Worm (Caenorhabditis elegans) whole organism, L1 larva: Measurements from ENCODE around the gene ddx-35.
A peak's percentile ranks its signal among the peaks of the same experiment; 100 is the strongest.

Experiments
- C04F5.9 ChIP-seq: sonication (generic microtip); optimal IDR thresholded peaks from 2 replicates; lab custom pipeline; 2016; ENCODE audit warnings: missing genetic modification characterization, missing compliant biosample characterization
- C16A3.4 ChIP-seq: fragments of 150-350 bp; optimal IDR thresholded peaks from 2 replicates; lab custom pipeline; 2014; ENCODE audit warnings: missing biosample characterization, missing genetic modification characterization
- F16B12.6 ChIP-seq: fragments of 150-350 bp; optimal IDR thresholded peaks from 2 replicates; lab custom pipeline; 2014; ENCODE audit warnings: missing biosample characterization, missing genetic modification characterization
- aly-2 ChIP-seq: fragments of 150-350 bp; optimal IDR thresholded peaks from 2 replicates; lab custom pipeline; 2014; ENCODE audit warnings: missing biosample characterization, missing genetic modification characterization
- blmp-1 ChIP-seq: fragments of 150-350 bp; optimal IDR thresholded peaks from 2 replicates; lab custom pipeline; 2014; ENCODE audit warnings: missing biosample characterization, missing genetic modification characterization
- ceh-8 ChIP-seq: fragments of 200-800 bp; sonication (Bioruptor generic); optimal IDR thresholded peaks from 2 replicates; lab custom pipeline; 2018; ENCODE audit warnings: mild to moderate bottlenecking, missing genetic modification characterization, moderate library complexity, missing compliant biosample characterization
- ceh-82 ChIP-seq, 3 experiments: fragments of 150-350 bp in 1 of 3; sonication (generic microtip) in 2 of 3; optimal IDR thresholded peaks; 2 replicates each; lab custom pipeline; 2014 to 2017; ENCODE audit warnings: missing biosample characterization in 3 of 3, missing genetic modification characterization in 3 of 3
- ceh-88 ChIP-seq: fragments of 200-800 bp; sonication (Bioruptor generic); IDR thresholded peaks from 2 replicates; pipeline ENCODE4 v1.3.6; 2022; ENCODE audit warnings: missing genetic modification characterization, missing compliant biosample characterization
- ceh-90 ChIP-seq: sonication (generic microtip); optimal IDR thresholded peaks from 2 replicates; lab custom pipeline; 2016; ENCODE audit warnings: missing genetic modification characterization, missing compliant biosample characterization
- dpl-1 ChIP-seq, 3 experiments: fragments of 150-350 bp in 2 of 3; sonication (generic microtip) in 1 of 3; optimal IDR thresholded peaks; 2 replicates each; lab custom pipeline; 2014 to 2017; ENCODE audit warnings: missing biosample characterization in 3 of 3, missing genetic modification characterization in 3 of 3, missing genetic modification reagents in 3 of 3
- dsc-1 ChIP-seq: sonication (generic microtip); optimal IDR thresholded peaks from 2 replicates; lab custom pipeline; 2016; ENCODE audit warnings: mild to moderate bottlenecking, missing genetic modification characterization, missing compliant biosample characterization
- efl-1 ChIP-seq, 4 experiments: fragments of 150-350 bp; optimal IDR thresholded peaks in 3 of 4; peaks in 1 of 4; 1 replicate in 1 of 4; 2 replicates in 3 of 4; lab custom pipeline; 2014; ENCODE audit warnings: missing biosample characterization in 2 of 4, missing genetic modification characterization in 2 of 4, missing genetic modification reagents in 2 of 4
- egl-13 ChIP-seq: sonication (generic microtip); optimal IDR thresholded peaks from 2 replicates; lab custom pipeline; 2016; ENCODE audit warnings: missing genotype, missing genetic modification reagents, missing genetic modification characterization, missing compliant biosample characterization
- elt-2 ChIP-seq: sonication (generic microtip); optimal IDR thresholded peaks from 2 replicates; lab custom pipeline; 2016; ENCODE audit warnings: missing genetic modification characterization, mild to moderate bottlenecking, inconsistent platforms, missing compliant biosample characterization, missing genetic modification reagents
- fkh-4 ChIP-seq: sonication (generic microtip); optimal IDR thresholded peaks from 2 replicates; lab custom pipeline; 2016; ENCODE audit warnings: missing compliant biosample characterization, missing genetic modification characterization, borderline replicate concordance
- fkh-8 ChIP-seq: sonication (generic microtip); optimal IDR thresholded peaks from 2 replicates; lab custom pipeline; 2016; ENCODE audit warnings: mild to moderate bottlenecking, missing genetic modification characterization, missing compliant biosample characterization
- grh-1 ChIP-seq: fragments of 200-800 bp; sonication (Bioruptor generic); IDR thresholded peaks from 2 replicates; pipeline ENCODE4 v1.3.6; 2022; ENCODE audit warnings: missing genetic modification reagents, missing genetic modification characterization, missing compliant biosample characterization
- irx-1 ChIP-seq: sonication (generic microtip); optimal IDR thresholded peaks from 2 replicates; lab custom pipeline; 2016; ENCODE audit warnings: missing genetic modification characterization, missing compliant biosample characterization
- isw-1 ChIP-seq: fragments of 200-800 bp; sonication (Bioruptor generic); IDR thresholded peaks from 2 replicates; pipeline ENCODE4 v1.3.6; 2022; ENCODE audit warnings: missing genetic modification characterization, missing compliant biosample characterization
- jun-1 ChIP-seq: fragments of 150-350 bp; optimal IDR thresholded peaks from 2 replicates; lab custom pipeline; 2014; ENCODE audit warnings: missing biosample characterization, missing genetic modification reagents, missing genetic modification characterization
- lin-13 ChIP-seq: fragments of 150-350 bp; optimal IDR thresholded peaks from 2 replicates; lab custom pipeline; 2014; ENCODE audit warnings: missing biosample characterization, missing genetic modification reagents, missing genetic modification characterization
- lin-14 ChIP-seq: fragments of 200-800 bp; sonication (Bioruptor generic); optimal IDR thresholded peaks from 2 replicates; lab custom pipeline; 2018; ENCODE audit warnings: mild to moderate bottlenecking, missing genetic modification characterization, moderate library complexity, missing compliant biosample characterization
- lin-15B ChIP-seq: fragments of 150-350 bp; sonication (generic microtip); optimal IDR thresholded peaks from 3 replicates; lab custom pipeline; 2014; ENCODE audit warnings: missing biosample characterization, missing genetic modification characterization
- lin-35 ChIP-seq, 2 experiments: fragments of 150-350 bp; optimal IDR thresholded peaks; 2 replicates each; lab custom pipeline; 2014; ENCODE audit warnings: missing biosample characterization in 2 of 2, missing genetic modification characterization in 2 of 2, missing genetic modification reagents in 2 of 2
- lsy-2 ChIP-seq, 2 experiments: fragments of 150-350 bp; optimal IDR thresholded peaks; 2 replicates each; lab custom pipeline; 2014; ENCODE audit warnings: missing biosample characterization in 2 of 2, missing genetic modification characterization in 2 of 2
- mep-1 ChIP-seq: fragments of 150-350 bp; optimal IDR thresholded peaks from 2 replicates; lab custom pipeline; 2014; ENCODE audit warnings: missing biosample characterization, missing genetic modification characterization
- nhr-11 ChIP-seq: fragments of 150-350 bp; optimal IDR thresholded peaks from 2 replicates; lab custom pipeline; 2014; ENCODE audit warnings: missing biosample characterization, missing genetic modification characterization
- nhr-76 ChIP-seq: sonication (generic microtip); optimal IDR thresholded peaks from 2 replicates; lab custom pipeline; 2017; ENCODE audit warnings: missing biosample characterization, missing genetic modification characterization
- nhr-84 ChIP-seq: sonication (generic microtip); optimal IDR thresholded peaks from 2 replicates; lab custom pipeline; 2017; ENCODE audit warnings: missing biosample characterization, missing genetic modification characterization
- nhr-85 ChIP-seq: sonication (generic microtip); peaks from one replicate; lab custom pipeline; 2016; ENCODE audit warnings: missing genetic modification characterization, inconsistent platforms, missing compliant biosample characterization
- nhr-90 ChIP-seq: sonication (generic microtip); optimal IDR thresholded peaks from 2 replicates; lab custom pipeline; 2016; ENCODE audit warnings: mild to moderate bottlenecking, missing genetic modification characterization, missing compliant biosample characterization; ENCODE audit not compliant: poor library complexity
- pax-3 ChIP-seq: fragments of 200-800 bp; sonication (Bioruptor generic); optimal IDR thresholded peaks from 2 replicates; lab custom pipeline; 2018; ENCODE audit warnings: mild to moderate bottlenecking, missing genetic modification characterization, moderate library complexity, missing compliant biosample characterization
- rnt-1 ChIP-seq: sonication (generic microtip); optimal IDR thresholded peaks from 2 replicates; lab custom pipeline; 2016; ENCODE audit warnings: mild to moderate bottlenecking, missing genetic modification characterization, moderate library complexity, missing compliant biosample characterization
- skn-1 ChIP-seq: fragments of 150-350 bp; optimal IDR thresholded peaks from 2 replicates; lab custom pipeline; 2014; ENCODE audit warnings: missing biosample characterization, missing genetic modification characterization
- snu-23 ChIP-seq: sonication (generic microtip); optimal IDR thresholded peaks from 2 replicates; lab custom pipeline; 2016; ENCODE audit warnings: missing genetic modification characterization, missing compliant biosample characterization
- sox-4 ChIP-seq: sonication (generic microtip); optimal IDR thresholded peaks from 2 replicates; lab custom pipeline; 2016; ENCODE audit warnings: missing genetic modification characterization, missing compliant biosample characterization
- sup-37 ChIP-seq: fragments of 200-800 bp; sonication (Bioruptor generic); optimal IDR thresholded peaks from 2 replicates; lab custom pipeline; 2018; ENCODE audit warnings: mild to moderate bottlenecking, missing genetic modification characterization, missing compliant biosample characterization
- swsn-7 ChIP-seq: sonication (generic microtip); optimal IDR thresholded peaks from 2 replicates; lab custom pipeline; 2016; ENCODE audit warnings: missing genetic modification characterization, missing compliant biosample characterization
- tbx-2 ChIP-seq: sonication (generic microtip); optimal IDR thresholded peaks from 2 replicates; lab custom pipeline; 2016; ENCODE audit warnings: missing genetic modification characterization, missing compliant biosample characterization
- unc-30 ChIP-seq: sonication (generic microtip); optimal IDR thresholded peaks from 2 replicates; lab custom pipeline; 2017; ENCODE audit warnings: missing biosample characterization, missing genetic modification characterization
- unc-86 ChIP-seq: sonication (generic microtip); optimal IDR thresholded peaks from 2 replicates; lab custom pipeline; 2016; ENCODE audit warnings: missing genetic modification characterization, missing compliant biosample characterization
- unc-98 ChIP-seq: fragments of 200-800 bp; sonication (Bioruptor generic); IDR thresholded peaks from 2 replicates; pipeline ENCODE4 v1.3.6; 2022; ENCODE audit warnings: missing genetic modification characterization, missing compliant biosample characterization
- xbp-1 ChIP-seq: sonication (generic microtip); optimal IDR thresholded peaks from 2 replicates; lab custom pipeline; 2016; ENCODE audit warnings: missing genetic modification characterization, missing compliant biosample characterization
- ztf-11 ChIP-seq, 2 experiments: sonication (generic microtip); optimal IDR thresholded peaks; 2 replicates each; lab custom pipeline; 2016 to 2017; ENCODE audit warnings: missing genetic modification characterization in 2 of 2, missing biosample characterization in 1 of 2, missing compliant biosample characterization in 1 of 2

ddx-35 gene

DNA sequence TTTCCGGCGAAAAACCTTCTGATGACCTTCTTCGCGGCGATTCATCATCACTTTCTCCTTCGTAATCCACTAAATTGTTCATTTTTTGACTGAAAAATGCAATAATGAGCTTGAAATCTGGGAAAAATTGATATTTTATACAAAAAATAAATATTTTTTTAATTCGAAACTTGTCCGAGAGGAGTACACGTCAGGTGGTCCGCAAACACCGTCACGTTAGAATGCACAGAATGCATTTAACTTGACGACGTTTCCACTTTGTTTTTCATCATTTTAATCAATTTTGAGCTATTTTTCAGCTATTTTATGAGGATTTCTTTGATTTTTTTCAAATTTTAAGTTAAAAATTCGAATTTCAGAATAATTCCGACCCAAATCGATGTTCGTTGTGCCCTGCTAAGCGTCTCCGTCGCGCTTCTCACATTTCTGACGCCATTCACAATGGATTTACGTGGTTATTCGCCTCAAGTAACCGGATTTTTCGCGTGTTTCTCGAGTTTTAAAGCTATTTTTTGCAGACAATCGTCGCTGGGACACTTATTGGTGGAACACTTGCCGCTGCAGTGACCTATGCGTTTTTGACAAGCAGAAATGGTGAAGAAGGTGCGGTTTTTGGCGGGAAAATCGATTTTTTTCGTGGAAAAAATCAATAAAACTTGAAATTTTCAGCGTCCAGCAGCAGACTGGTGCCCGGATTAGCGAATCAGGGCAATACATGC is 4.4 kb upstream of the ddx-35 start, which contains the start of the genes eelo-1 and Y67D2.2 (continued):
- TF ChIP-seq ceh-88, result no peak
- TF ChIP-seq nhr-76 (tag; lab: Kevin White, UChicago), result no peak
- TF ChIP-seq aly-2 (tag; lab: Kevin White, UChicago), result no peak

- TF ChIP-seq unc-30 (tag; lab: Kevin White, UChicago), result no peak
- no peak for TF ChIP-seq pax-3 (tag; lab: Kevin White, UChicago)
- no peak for TF ChIP-seq ceh-90 (tag; lab: Kevin White, UChicago)
- TF ChIP-seq ceh-8 (GFP tag; lab: Kevin White, UChicago), result no peak
- no peak for TF ChIP-seq elt-2 (tag; lab: Kevin White, UChicago)
- TF ChIP-seq, all 84 proteins: peak for 0
Measured at ce11 chrIII:1543406-1544011, 10.7 kb downstream of the ddx-35 start.

ce11 chrIII:1540100-1540695 is 14.0 kb downstream of the ddx-35 start, which contains the start of the genes Y67D2.5 and cisd-3.2:
Gene Y67D2.5 (minus strand): TSS chrIII:1540244.
Gene cisd-3.2 (plus strand): TSS chrIII:1540493.
- TF ChIP-seq ceh-82 (tag; optimal IDR thresholded peaks at IDR 0.05; lab: Kevin White, UChicago), result peak; percentile 10 to 52 (median 51)
- TF ChIP-seq nhr-90 (tag; lab: Kevin White, UChicago), result peak; percentile 20
- peak; percentile 20 for TF ChIP-seq pax-3 (tag; lab: Kevin White, UChicago)
- peak; percentile 24; the same call in 1 of the 2 replicates for TF ChIP-seq grh-1 (GFP tag; lab: Robert Waterston, UW)
- TF ChIP-seq nhr-11 (tag; lab: Kevin White, UChicago), result no peak
- TF ChIP-seq skn-1 (tag; lab: Kevin White, UChicago), result peak; percentile 21
- peak; percentile 21; the same call in 1 of the 2 replicates for TF ChIP-seq isw-1
- peak; percentile 43 for TF ChIP-seq xbp-1 (tag; lab: Kevin White, UChicago)
- TF ChIP-seq egl-13 (tag; lab: Kevin White, UChicago), result peak; percentile 37
- TF ChIP-seq rnt-1, result peak; percentile 87
- TF ChIP-seq blmp-1 (tag; lab: Kevin White, UChicago), result no peak
- TF ChIP-seq sup-37, result no peak
- TF ChIP-seq irx-1 (tag; lab: Kevin White, UChicago), result peak; percentile 67
- peak; percentile 19 to 56 for TF ChIP-seq efl-1 (optimal IDR thresholded peaks at IDR 0.05; lab: Kevin White, UChicago)
- TF ChIP-seq efl-1 (GFP tag; optimal IDR thresholded peaks at IDR 0.05 in 1 of 2; lab: Kevin White, UChicago), result peak; percentile 61 to 93
- TF ChIP-seq lin-35 (GFP tag; optimal IDR thresholded peaks at IDR 0.05; lab: Kevin White, UChicago), result peak; percentile 25 to 40
- no peak for TF ChIP-seq C04F5.9 (tag; lab: Kevin White, UChicago)
- peak; percentile 50 to 53 for TF ChIP-seq lsy-2 (tag; optimal IDR thresholded peaks at IDR 0.05; lab: Kevin White, UChicago)
- TF ChIP-seq F16B12.6 (tag; lab: Kevin White, UChicago), result peak; percentile 25
- TF ChIP-seq lin-14 (GFP tag; lab: Kevin White, UChicago), result peak; percentile 44
- no peak for TF ChIP-seq unc-86
- peak in 1 of 2 experiments; percentile 55 for TF ChIP-seq ztf-11 (tag; optimal IDR thresholded peaks at IDR 0.05; lab: Kevin White, UChicago)
- peak; percentile 45 for TF ChIP-seq snu-23
- TF ChIP-seq ceh-90 (tag; lab: Kevin White, UChicago), result peak; percentile 83
- no peak for TF ChIP-seq nhr-76 (tag; lab: Kevin White, UChicago)
- TF ChIP-seq unc-98 (GFP tag; lab: Robert Waterston, UW), result no peak; the same call in 1 of the 2 replicates
- peak; percentile 38 for TF ChIP-seq lin-13 (GFP tag; lab: Kevin White, UChicago)
- TF ChIP-seq lin-15B (tag; lab: Kevin White, UChicago), result peak; percentile 59
- TF ChIP-seq dpl-1 (GFP tag; optimal IDR thresholded peaks at IDR 0.05; lab: Kevin White, UChicago), result peak in 2 of 3 experiments; percentile 22 to 51
- peak; percentile 35 for TF ChIP-seq fkh-4 (tag; lab: Kevin White, UChicago)
- peak; percentile 57 for TF ChIP-seq fkh-8
- TF ChIP-seq mep-1 (tag; lab: Kevin White, UChicago), result peak; percentile 56
- TF ChIP-seq jun-1 (tag; lab: Kevin White, UChicago), result no peak
- no peak for TF ChIP-seq nhr-84 (tag; lab: Kevin White, UChicago)
- TF ChIP-seq sox-4 (tag; lab: Kevin White, UChicago), result no peak
- TF ChIP-seq nhr-85, result peak; percentile 65
- TF ChIP-seq dsc-1, result peak; percentile 43
- peak; percentile 36 for TF ChIP-seq C16A3.4 (tag; lab: Kevin White, UChicago)
- peak; percentile 6 for TF ChIP-seq swsn-7 (tag; lab: Kevin White, UChicago)
- peak; percentile 43 for TF ChIP-seq tbx-2 (tag; lab: Kevin White, UChicago)
